Worm (Caenorhabditis elegans) whole organism, early embryonic: ENCODE data around the gene W03A5.6.

Source experiments
- aly-1 ChIP-seq: sonication (generic microtip); optimal IDR thresholded peaks from 2 replicates; lab custom pipeline; 2016; ENCODE audit warnings: missing genetic modification characterization, missing compliant biosample characterization
- tra-4 ChIP-seq: sonication (generic microtip); optimal IDR thresholded peaks from 2 replicates; lab custom pipeline; 2017; ENCODE audit warnings: missing genetic modification characterization, missing compliant biosample characterization

ce11 chrIII:5474176-5474575 is 33.7 kb upstream of the W03A5.6 start, which contains the start of gene lon-1:
- no peak for TF ChIP-seq aly-1
- TF ChIP-seq tra-4 (tag; lab: Kevin White, UChicago), result no peak
